Worm (Caenorhabditis elegans) whole organism, young adult: ENCODE data around the gene air-1.
A peak's percentile ranks its signal among the peaks of the same experiment; 100 is the strongest.

Source experiments
- B0035.1 ChIP-seq: sonication (generic microtip); optimal IDR thresholded peaks from 2 replicates; lab custom pipeline; 2016; ENCODE audit warnings: missing genetic modification characterization, mild to moderate bottlenecking, missing compliant biosample characterization, missing genotype, missing genetic modification reagents
- B0336.3 ChIP-seq: fragments of 200-800 bp; sonication (Bioruptor generic); IDR thresholded peaks from 2 replicates; pipeline ENCODE4 v1.3.6; 2022; ENCODE audit warnings: missing genetic modification characterization, missing compliant biosample characterization
- C06A6.2 ChIP-seq: fragments of 200-800 bp; sonication (Bioruptor generic); conservative IDR thresholded peaks from 2 replicates; pipeline ENCODE4 v1.3.6; 2022; ENCODE audit warnings: missing genetic modification characterization, missing compliant biosample characterization
- C17E4.6 ChIP-seq: fragments of 200-800 bp; sonication (Bioruptor generic); IDR thresholded peaks from 2 replicates; pipeline ENCODE4 v1.3.6; 2022; ENCODE audit warnings: missing genetic modification reagents, missing genetic modification characterization, missing compliant biosample characterization
- D2030.7 ChIP-seq: fragments of 200-800 bp; sonication (Bioruptor generic); IDR thresholded peaks from 2 replicates; pipeline ENCODE4 v1.3.6; 2022; ENCODE audit warnings: missing genetic modification reagents, missing genetic modification characterization, missing compliant biosample characterization
- F10E7.11 ChIP-seq: sonication (generic microtip); optimal IDR thresholded peaks from 2 replicates; lab custom pipeline; 2017; ENCODE audit warnings: mild to moderate bottlenecking, missing genetic modification characterization, moderate library complexity, missing compliant biosample characterization
- F23B12.7 ChIP-seq: sonication (generic microtip); optimal IDR thresholded peaks from 2 replicates; lab custom pipeline; 2017; ENCODE audit warnings: missing genetic modification characterization, mild to moderate bottlenecking, missing compliant biosample characterization, antibody characterized with exemption, moderate library complexity; ENCODE audit not compliant: insufficient read depth
- F49E8.2 ChIP-seq: sonication (generic microtip); optimal IDR thresholded peaks from 3 replicates; lab custom pipeline; 2017; ENCODE audit warnings: missing genetic modification characterization, mild to moderate bottlenecking, missing compliant biosample characterization, antibody characterized with exemption, moderate library complexity; ENCODE audit not compliant: insufficient read depth
- F57A8.1 ChIP-seq: fragments of 200-800 bp; sonication (Bioruptor generic); optimal IDR thresholded peaks from 2 replicates; lab custom pipeline; 2018; ENCODE audit warnings: mild to moderate bottlenecking, missing genetic modification characterization, moderate library complexity, missing compliant biosample characterization
- K12H6.12 ChIP-seq: fragments of 200-800 bp; sonication (Bioruptor generic); optimal IDR thresholded peaks from 2 replicates; lab custom pipeline; 2018; ENCODE audit warnings: mild to moderate bottlenecking, missing genetic modification characterization, missing compliant biosample characterization
- T26A5.8 ChIP-seq: sonication (generic microtip); optimal IDR thresholded peaks from 2 replicates; lab custom pipeline; 2016; ENCODE audit warnings: missing genetic modification characterization, missing compliant biosample characterization
- Y53F4B.3 ChIP-seq: fragments of 200-800 bp; sonication (Bioruptor generic); IDR thresholded peaks from 2 replicates; pipeline ENCODE4 v1.3.6; 2022; ENCODE audit warnings: missing genetic modification reagents, missing genetic modification characterization, missing compliant biosample characterization
- Y53G8AR.9 ChIP-seq: fragments of 200-800 bp; sonication (Bioruptor generic); conservative IDR thresholded peaks from 2 replicates; pipeline ENCODE4 v1.3.6; 2022; ENCODE audit warnings: missing genetic modification reagents, missing genetic modification characterization, missing compliant biosample characterization
- Y79H2A.3 ChIP-seq: fragments of 200-800 bp; sonication (Bioruptor generic); conservative IDR thresholded peaks from 2 replicates; pipeline ENCODE4 v1.3.6; 2022; ENCODE audit warnings: missing genetic modification reagents, missing genetic modification characterization, missing compliant biosample characterization
- akir-1 ChIP-seq: fragments of 200-800 bp; sonication (Bioruptor generic); optimal IDR thresholded peaks from 2 replicates; lab custom pipeline; 2018; ENCODE audit warnings: mild to moderate bottlenecking, missing genetic modification characterization, moderate library complexity, missing compliant biosample characterization
- atf-7 ChIP-seq: sonication (generic microtip); optimal IDR thresholded peaks from 2 replicates; lab custom pipeline; 2017; ENCODE audit warnings: mild to moderate bottlenecking, missing genetic modification characterization, missing compliant biosample characterization
- bed-1 ChIP-seq: fragments of 200-800 bp; sonication (Bioruptor generic); IDR thresholded peaks from 2 replicates; pipeline ENCODE4 v1.3.6; 2022; ENCODE audit warnings: missing genetic modification reagents, missing genetic modification characterization, missing compliant biosample characterization
- bed-2 ChIP-seq: fragments of 200-800 bp; sonication (Bioruptor generic); IDR thresholded peaks from 2 replicates; pipeline ENCODE4 v1.3.6; 2022; ENCODE audit warnings: missing genetic modification reagents, missing genetic modification characterization, missing compliant biosample characterization
- ccch-3 ChIP-seq: fragments of 200-800 bp; sonication (Bioruptor generic); optimal IDR thresholded peaks from 2 replicates; lab custom pipeline; 2018; ENCODE audit warnings: mild to moderate bottlenecking, missing genetic modification characterization, missing compliant biosample characterization
- ceh-100 ChIP-seq: fragments of 200-800 bp; sonication (Bioruptor generic); IDR thresholded peaks from 2 replicates; pipeline ENCODE4 v1.3.6; 2022; ENCODE audit warnings: missing genetic modification reagents, missing genetic modification characterization, missing compliant biosample characterization
- ceh-40 ChIP-seq: fragments of 200-800 bp; sonication (Bioruptor generic); IDR thresholded peaks from 2 replicates; pipeline ENCODE4 v1.3.6; 2022; ENCODE audit warnings: missing genetic modification characterization, missing compliant biosample characterization
- ceh-58 ChIP-seq: fragments of 200-800 bp; sonication (Bioruptor generic); IDR thresholded peaks from 2 replicates; pipeline ENCODE4 v1.3.6; 2022; ENCODE audit warnings: missing genetic modification characterization, missing compliant biosample characterization
- ceh-79 ChIP-seq: sonication (generic microtip); optimal IDR thresholded peaks from 2 replicates; lab custom pipeline; 2017; ENCODE audit warnings: mild to moderate bottlenecking, missing genetic modification characterization, missing compliant biosample characterization
- die-1 ChIP-seq: sonication (generic microtip); optimal IDR thresholded peaks from 2 replicates; lab custom pipeline; 2016; ENCODE audit warnings: missing genotype, mild to moderate bottlenecking, missing genetic modification characterization, missing compliant biosample characterization
- dpff-1 ChIP-seq: sonication (generic microtip); optimal IDR thresholded peaks from 2 replicates; lab custom pipeline; 2017; ENCODE audit warnings: mild to moderate bottlenecking, missing genetic modification characterization, missing compliant biosample characterization
- egl-44 ChIP-seq: fragments of 200-800 bp; sonication (Bioruptor generic); IDR thresholded peaks from 2 replicates; pipeline ENCODE4 v1.3.6; 2022; ENCODE audit warnings: missing genetic modification reagents, missing genetic modification characterization, missing compliant biosample characterization
- fkh-3 ChIP-seq: sonication (generic microtip); optimal IDR thresholded peaks from 2 replicates; lab custom pipeline; 2016; ENCODE audit warnings: mild to moderate bottlenecking, missing genetic modification characterization, missing compliant biosample characterization
- hlh-26 ChIP-seq: fragments of 200-800 bp; sonication (Bioruptor generic); conservative IDR thresholded peaks from 2 replicates; pipeline ENCODE4 v1.3.6; 2022; ENCODE audit warnings: missing genetic modification reagents, missing genetic modification characterization, missing compliant biosample characterization
- hmg-20 ChIP-seq: fragments of 200-800 bp; sonication (Bioruptor generic); IDR thresholded peaks from 2 replicates; pipeline ENCODE4 v1.3.6; 2022; ENCODE audit warnings: missing genetic modification reagents, missing genetic modification characterization, missing compliant biosample characterization
- lsl-1 ChIP-seq: fragments of 200-800 bp; sonication (Bioruptor generic); optimal IDR thresholded peaks from 2 replicates; lab custom pipeline; 2018; ENCODE audit warnings: mild to moderate bottlenecking, missing genetic modification characterization, moderate library complexity, missing compliant biosample characterization
- madf-6 ChIP-seq: fragments of 200-800 bp; sonication (Bioruptor generic); IDR thresholded peaks from 2 replicates; pipeline ENCODE4 v1.3.6; 2022; ENCODE audit warnings: missing genetic modification reagents, missing genetic modification characterization, missing compliant biosample characterization
- mcd-1 ChIP-seq: fragments of 200-800 bp; sonication (Bioruptor generic); IDR thresholded peaks from 2 replicates; pipeline ENCODE4 v1.3.6; 2022; ENCODE audit warnings: missing genetic modification reagents, missing genetic modification characterization, missing compliant biosample characterization
- mel-28 ChIP-seq: sonication (generic microtip); optimal IDR thresholded peaks from 2 replicates; lab custom pipeline; 2016; ENCODE audit warnings: borderline replicate concordance, mild to moderate bottlenecking, missing genetic modification characterization, missing compliant biosample characterization
- mxl-1 ChIP-seq: sonication (generic microtip); optimal IDR thresholded peaks from 2 replicates; lab custom pipeline; 2016; ENCODE audit warnings: missing genetic modification characterization, missing compliant biosample characterization
- nfya-1 ChIP-seq: sonication (generic microtip); optimal IDR thresholded peaks from 2 replicates; lab custom pipeline; 2017; ENCODE audit warnings: antibody characterized with exemption, missing compliant biosample characterization, missing genetic modification characterization, borderline replicate concordance; ENCODE audit not compliant: insufficient read depth
- nfyb-1 ChIP-seq: fragments of 200-800 bp; sonication (Bioruptor generic); IDR thresholded peaks from 2 replicates; pipeline ENCODE4 v1.3.6; 2022; ENCODE audit warnings: missing genetic modification reagents, missing genetic modification characterization, missing compliant biosample characterization
- nhr-27 ChIP-seq: fragments of 200-800 bp; sonication (Bioruptor generic); optimal IDR thresholded peaks from 2 replicates; lab custom pipeline; 2018; ENCODE audit warnings: mild to moderate bottlenecking, missing genetic modification characterization, moderate library complexity, missing compliant biosample characterization
- pha-4 ChIP-seq: fragments of 150-350 bp; sonication (generic microtip); optimal IDR thresholded peaks from 2 replicates; lab custom pipeline; 2014; ENCODE audit warnings: missing biosample characterization, missing genetic modification reagents, missing genetic modification characterization
- rcor-1 ChIP-seq: fragments of 200-800 bp; sonication (Bioruptor generic); IDR thresholded peaks from 2 replicates; pipeline ENCODE4 v1.3.6; 2022; ENCODE audit warnings: missing genetic modification reagents, missing genetic modification characterization, missing compliant biosample characterization
- sdz-38 ChIP-seq: sonication (generic microtip); optimal IDR thresholded peaks from 2 replicates; lab custom pipeline; 2016; ENCODE audit warnings: missing genotype, missing genetic modification characterization, missing compliant biosample characterization
- snpc-1.1 ChIP-seq: sonication (generic microtip); optimal IDR thresholded peaks from 2 replicates; lab custom pipeline; 2017; ENCODE audit warnings: missing genetic modification characterization, mild to moderate bottlenecking, missing compliant biosample characterization, antibody characterized with exemption, moderate library complexity, missing genotype, missing genetic modification reagents; ENCODE audit not compliant: insufficient read depth
- snpc-1.3 ChIP-seq: sonication (generic microtip); optimal IDR thresholded peaks from 2 replicates; lab custom pipeline; 2017; ENCODE audit warnings: missing genetic modification characterization, mild to moderate bottlenecking, missing compliant biosample characterization, antibody characterized with exemption, moderate library complexity, missing genotype, missing genetic modification reagents; ENCODE audit not compliant: insufficient read depth
- snpc-3.4 ChIP-seq: sonication (generic microtip); optimal IDR thresholded peaks from 2 replicates; lab custom pipeline; 2017; ENCODE audit warnings: missing genetic modification characterization, mild to moderate bottlenecking, missing compliant biosample characterization, antibody characterized with exemption, moderate library complexity, missing genotype, missing genetic modification reagents
- sptf-2 ChIP-seq: fragments of 200-800 bp; sonication (Bioruptor generic); optimal IDR thresholded peaks from 2 replicates; lab custom pipeline; 2018; ENCODE audit warnings: mild to moderate bottlenecking, missing genetic modification characterization, missing compliant biosample characterization
- tbx-9 ChIP-seq: sonication (generic microtip); optimal IDR thresholded peaks from 2 replicates; lab custom pipeline; 2016; ENCODE audit warnings: borderline replicate concordance, missing genetic modification characterization, inconsistent platforms, missing compliant biosample characterization
- unc-62 ChIP-seq: fragments of 150-350 bp; optimal IDR thresholded peaks from 2 replicates; lab custom pipeline; 2014; ENCODE audit warnings: missing biosample characterization, missing genetic modification reagents, missing genetic modification characterization
- zim-3 ChIP-seq: sonication (generic microtip); optimal IDR thresholded peaks from 2 replicates; lab custom pipeline; 2017; ENCODE audit warnings: mild to moderate bottlenecking, missing genetic modification characterization, moderate library complexity, missing compliant biosample characterization
- ztf-25 ChIP-seq: fragments of 200-800 bp; sonication (Bioruptor generic); IDR thresholded peaks from 2 replicates; pipeline ENCODE4 v1.3.6; 2022; ENCODE audit warnings: missing genetic modification reagents, missing genetic modification characterization, missing compliant biosample characterization

air-1 gene

ce11 chrV:8228712-8229119 is 7.4 kb downstream of the air-1 start (continued):
- TF ChIP-seq snpc-1.1 (tag; lab: Kevin White, UChicago) (peak; percentile 99), ztf-25 (GFP tag; lab: Robert Waterston, UW) (peak; percentile 73; the same call in 1 of the 2 replicates), ceh-79 (no peak), Y53F4B.3 (GFP tag; lab: Robert Waterston, UW) (peak; percentile 72), akir-1 (GFP tag; lab: Kevin White, UChicago) (peak; percentile 49), K12H6.12 (tag; lab: Kevin White, UChicago) (peak; percentile 54), nfyb-1 (GFP tag; lab: Robert Waterston, UW) (peak; percentile 91), dpff-1 (tag; lab: Kevin White, UChicago) (no peak), C17E4.6 (GFP tag; lab: Robert Waterston, UW) (peak; percentile 83), pha-4 (tag; lab: Kevin White, UChicago) (no peak), unc-62 (GFP tag; lab: Kevin White, UChicago) (no peak), hmg-20 (GFP tag; lab: Robert Waterston, UW) (peak; percentile 84), ceh-58 (GFP tag; lab: Robert Waterston, UW) (no peak), mcd-1 (GFP tag; lab: Robert Waterston, UW) (peak; percentile 84), snpc-1.3 (tag; lab: Kevin White, UChicago) (peak; percentile 98), mxl-1 (tag; lab: Kevin White, UChicago) (peak; percentile 31), tbx-9 (tag; lab: Kevin White, UChicago) (no peak), D2030.7 (GFP tag; lab: Robert Waterston, UW) (peak; percentile 98), rcor-1 (GFP tag; lab: Robert Waterston, UW) (peak; percentile 95), bed-2 (peak; percentile 41; the same call in 1 of the 2 replicates), F57A8.1 (no peak), F10E7.11 (tag; lab: Kevin White, UChicago) (peak; percentile 8), F49E8.2 (tag; lab: Kevin White, UChicago) (peak; percentile 96), B0336.3 (GFP tag; lab: Robert Waterston, UW) (peak; percentile 96), sptf-2 (GFP tag; lab: Kevin White, UChicago) (peak; percentile 17), hlh-26 (GFP tag; lab: Robert Waterston, UW) (no peak), C06A6.2 (GFP tag; lab: Robert Waterston, UW) (peak; percentile 74), zim-3 (peak; percentile 1), mel-28 (tag; lab: Kevin White, UChicago) (peak; percentile 74), snpc-3.4 (tag; lab: Kevin White, UChicago) (peak; percentile 99), Y79H2A.3 (GFP tag; lab: Robert Waterston, UW) (0 out of 2 replicates have a peak, but pooled peaks have one; percentile 65), ceh-100 (GFP tag; lab: Robert Waterston, UW) (peak; percentile 92), T26A5.8 (no peak), nhr-27 (tag; lab: Kevin White, UChicago) (peak; percentile 23), madf-6 (GFP tag; lab: Robert Waterston, UW) (peak; percentile 91), lsl-1 (peak; percentile 83), egl-44 (0 out of 2 replicates have a peak, but pooled peaks have one; percentile 38), F23B12.7 (tag; lab: Kevin White, UChicago) (peak; percentile 74), sdz-38 (tag; lab: Kevin White, UChicago) (no peak), nfya-1 (tag; lab: Kevin White, UChicago) (no peak), atf-7 (tag; lab: Kevin White, UChicago) (peak; percentile 67), Y53G8AR.9 (GFP tag; lab: Robert Waterston, UW) (peak; percentile 86), ccch-3 (GFP tag; lab: Kevin White, UChicago) (no peak), die-1 (tag; lab: Kevin White, UChicago) (peak; percentile 52), ceh-40 (no peak), fkh-3 (tag; lab: Kevin White, UChicago) (peak; percentile 54), bed-1 (GFP tag; lab: Robert Waterston, UW) (no peak), B0035.1 (no peak)
